Fruit fly (Drosophila melanogaster): ENCODE results near the gene Rop.

Gene Rop

dm6 chr3L:4108844-4109494, 29.8 kb downstream of the Rop start (continued):
- TF ChIP-seq Med (GFP tag) (peak; percentile 90), CG3726 (GFP tag; IDR thresholded peaks at IDR 0.05) (no peak), z (GFP tag; IDR thresholded peaks at IDR 0.05) (no peak), Gsc (GFP tag; IDR thresholded peaks at IDR 0.05) (no peak), Ssrp (tag; optimal IDR thresholded peaks at IDR 0.05) (peak; percentile 70), Dbx (GFP tag; IDR thresholded peaks at IDR 0.05) (peak; percentile 62; the same call in 2 of the 3 replicates), caup (GFP tag; optimal IDR thresholded peaks at IDR 0.05; ENCODE audit: severe bottlenecking) (peak; percentile 64), cad (GFP tag; optimal IDR thresholded peaks at IDR 0.05) (no peak), mam (GFP tag; optimal IDR thresholded peaks at IDR 0.05) (peak; percentile 71), CG17359 (tag; optimal IDR thresholded peaks at IDR 0.05) (peak; percentile 73), Ptx1 (GFP tag; IDR thresholded peaks at IDR 0.05) (peak; percentile 74), zen2 (GFP tag; IDR thresholded peaks at IDR 0.05; ENCODE audit: partially characterized antibody) (no peak), CG16813 (GFP tag; IDR thresholded peaks at IDR 0.05; ENCODE audit: partially characterized antibody) (no peak), br (optimal IDR thresholded peaks at IDR 0.05) (no peak), sob (GFP tag; IDR thresholded peaks at IDR 0.05) (peak; percentile 65), ash1 (GFP tag; optimal IDR thresholded peaks at IDR 0.05) (no peak), CG4617 (GFP tag; optimal IDR thresholded peaks at IDR 0.05; ENCODE audit: borderline replicate concordance) (peak; percentile 0), Poxn (GFP tag; IDR thresholded peaks at IDR 0.05) (no peak), CG1024 (GFP tag; IDR thresholded peaks at IDR 0.05) (no peak), Asciz (GFP tag; optimal IDR thresholded peaks at IDR 0.05) (peak; percentile 73), lbe (GFP tag; optimal IDR thresholded peaks at IDR 0.05) (no peak), CG6654 (GFP tag; optimal IDR thresholded peaks at IDR 0.05) (peak; percentile 61), CG1832 (GFP tag; optimal IDR thresholded peaks at IDR 0.05) (no peak), pan (optimal IDR thresholded peaks at IDR 0.05) (no peak), pan (GFP tag; optimal IDR thresholded peaks at IDR 0.05 in 1 of 2, IDR thresholded peaks at IDR 0.05 in 1 of 2) (peak in 1 of 2 experiments; percentile 68), ewg (GFP tag; optimal IDR thresholded peaks at IDR 0.05) (peak; percentile 56), CG13624 (GFP tag; optimal IDR thresholded peaks at IDR 0.05) (peak; percentile 56), CG12104 (GFP tag; optimal IDR thresholded peaks at IDR 0.05) (peak; percentile 82), chn (GFP tag; optimal IDR thresholded peaks at IDR 0.05) (peak; percentile 58), D19A (tag; optimal IDR thresholded peaks at IDR 0.05) (peak; percentile 74), en (GFP tag; optimal IDR thresholded peaks at IDR 0.05) (no peak), CG4282 (GFP tag; optimal IDR thresholded peaks at IDR 0.05) (no peak), al (GFP tag; IDR thresholded peaks at IDR 0.05) (0 out of 2 replicates have a peak, but pooled peaks have one; percentile 18), hb (GFP tag; IDR thresholded peaks at IDR 0.05; ENCODE audit: partially characterized antibody) (no peak), CG2129 (GFP tag; IDR thresholded peaks at IDR 0.05; ENCODE audit: partially characterized antibody) (no peak), chm (GFP tag; IDR thresholded peaks at IDR 0.05) (no peak), CG12659 (GFP tag; optimal IDR thresholded peaks at IDR 0.05) (peak; percentile 74), hkb (optimal IDR thresholded peaks at IDR 0.05) (no peak), hkb (GFP tag; IDR thresholded peaks at IDR 0.05) (peak; percentile 65), CG42726 (GFP tag; IDR thresholded peaks at IDR 0.05; ENCODE audit: partially characterized antibody) (no peak), CG7556 (GFP tag; optimal IDR thresholded peaks at IDR 0.05) (peak; percentile 87), CG5953 (GFP tag; IDR thresholded peaks at IDR 0.05) (no peak), CG8281 (tag; optimal IDR thresholded peaks at IDR 0.05) (peak; percentile 45), CG13424 (tag; optimal IDR thresholded peaks at IDR 0.05) (peak; percentile 84), stwl (tag; optimal IDR thresholded peaks at IDR 0.05) (no peak), CG2875 (GFP tag; optimal IDR thresholded peaks at IDR 0.05) (peak; percentile 66), CG16815 (GFP tag; optimal IDR thresholded peaks at IDR 0.05) (peak; percentile 71), lilli (GFP tag; optimal IDR thresholded peaks at IDR 0.05) (peak; percentile 80), ranshi (GFP tag; IDR thresholded peaks at IDR 0.05) (0 out of 2 replicates have a peak, but pooled peaks have one; percentile 36), CG7987 (GFP tag; optimal IDR thresholded peaks at IDR 0.05) (no peak)
